Worm (Caenorhabditis elegans): ENCODE results near the gene mcp-1.

Gene mcp-1

ce11 chrV:5991490-5992069 is 30.0 kb downstream of the mcp-1 start:
- no peak for TF ChIP-seq ceh-100 (GFP tag; IDR thresholded peaks at IDR 0.05)
- no peak for TF ChIP-seq D2030.7 (GFP tag; IDR thresholded peaks at IDR 0.05)
- TF ChIP-seq nhr-120 (GFP tag; IDR thresholded peaks at IDR 0.05): no peak
- no peak for TF ChIP-seq F49E8.2 (tag; optimal IDR thresholded peaks at IDR 0.05; ENCODE audit: insufficient read depth)
- no peak for TF ChIP-seq B0019.2 (GFP tag; conservative IDR thresholded peaks at IDR 0.05)
- TF ChIP-seq snpc-1.3 (tag; optimal IDR thresholded peaks at IDR 0.05; ENCODE audit: insufficient read depth): no peak
- TF ChIP-seq ceh-79 (tag; optimal IDR thresholded peaks at IDR 0.05): no peak
- peak; percentile 22 for TF ChIP-seq K12H6.12 (tag; optimal IDR thresholded peaks at IDR 0.05)
- peak; percentile 27 for TF ChIP-seq ceh-27 (GFP tag; optimal IDR thresholded peaks at IDR 0.05)
- no peak for TF ChIP-seq die-1 (tag; optimal IDR thresholded peaks at IDR 0.05)
- no peak for TF ChIP-seq Y56A3A.18 (GFP tag; IDR thresholded peaks at IDR 0.05)
- no peak for TF ChIP-seq ama-1 (optimal IDR thresholded peaks at IDR 0.05)
- no peak for TF ChIP-seq ama-1 (GFP tag; optimal IDR thresholded peaks at IDR 0.05)
- no peak for TF ChIP-seq B0261.1 (tag; optimal IDR thresholded peaks at IDR 0.05)
- TF ChIP-seq hlh-12 (tag; optimal IDR thresholded peaks at IDR 0.05): no peak
- TF ChIP-seq lsl-1 (GFP tag; optimal IDR thresholded peaks at IDR 0.05): no peak
- TF ChIP-seq athp-1 (tag; optimal IDR thresholded peaks at IDR 0.05): no peak
- no peak for TF ChIP-seq F39B2.1 (GFP tag; IDR thresholded peaks at IDR 0.05)
- no peak for TF ChIP-seq zfh-2 (GFP tag; conservative IDR thresholded peaks at IDR 0.05)
- TF ChIP-seq nfyb-1 (GFP tag; IDR thresholded peaks at IDR 0.05): no peak
- TF ChIP-seq hmg-1.2 (GFP tag; IDR thresholded peaks at IDR 0.05): peak; percentile 38; the same call in 1 of the 2 replicates
- TF ChIP-seq cebp-2 (GFP tag; IDR thresholded peaks at IDR 0.05): no peak
- TF ChIP-seq efl-1 (GFP tag; optimal IDR thresholded peaks at IDR 0.05): no peak
- TF ChIP-seq pha-4 (tag; optimal IDR thresholded peaks at IDR 0.05): no peak
- TF ChIP-seq bed-1 (GFP tag; IDR thresholded peaks at IDR 0.05): no peak
- no peak for TF ChIP-seq fkh-3 (tag; optimal IDR thresholded peaks at IDR 0.05)
- no peak for TF ChIP-seq pbrm-1 (GFP tag; IDR thresholded peaks at IDR 0.05)
- no peak for TF ChIP-seq Y79H2A.3 (GFP tag; conservative IDR thresholded peaks at IDR 0.05)
- TF ChIP-seq nhr-179 (tag; optimal IDR thresholded peaks at IDR 0.05): no peak
- TF ChIP-seq tlf-1 (GFP tag; optimal IDR thresholded peaks at IDR 0.05): no peak
- TF ChIP-seq T26A5.8 (tag; optimal IDR thresholded peaks at IDR 0.05): no peak
- TF ChIP-seq dpl-1 (GFP tag; optimal IDR thresholded peaks at IDR 0.05): no peak
- TF ChIP-seq F55B11.4 (tag; optimal IDR thresholded peaks at IDR 0.05; ENCODE audit: borderline replicate concordance, insufficient read depth): no peak
- TF ChIP-seq nhr-80 (tag; optimal IDR thresholded peaks at IDR 0.05): peak; percentile 87
- TF ChIP-seq let-607 (tag; optimal IDR thresholded peaks at IDR 0.05): peak; percentile 58 to 87
- no peak for TF ChIP-seq Y53F4B.3 (GFP tag; IDR thresholded peaks at IDR 0.05)
- TF ChIP-seq cebp-1 (GFP tag; IDR thresholded peaks at IDR 0.05): no peak
- TF ChIP-seq cebp-1 (tag; optimal IDR thresholded peaks at IDR 0.05): no peak
- peak in 1 of 3 experiments; percentile 17 for TF ChIP-seq lin-35 (GFP tag; optimal IDR thresholded peaks at IDR 0.05)
- TF ChIP-seq lin-40 (tag; optimal IDR thresholded peaks at IDR 0.05): peak; percentile 42
- TF ChIP-seq lir-1 (GFP tag; conservative IDR thresholded peaks at IDR 0.05): no peak
- peak; percentile 54 for TF ChIP-seq attf-5 (GFP tag; optimal IDR thresholded peaks at IDR 0.05)
- TF ChIP-seq hmg-20 (GFP tag; IDR thresholded peaks at IDR 0.05): 0 out of 2 replicates have a peak, but pooled peaks have one; percentile 6
- no peak for TF ChIP-seq nhr-90 (tag; optimal IDR thresholded peaks at IDR 0.05)
- no peak for TF ChIP-seq ccch-3 (GFP tag; optimal IDR thresholded peaks at IDR 0.05)
- TF ChIP-seq madf-3 (GFP tag; IDR thresholded peaks at IDR 0.05): no peak
- no peak for TF ChIP-seq aptf-3 (GFP tag; IDR thresholded peaks at IDR 0.05)
- no peak for TF ChIP-seq T07F8.4 (tag; optimal IDR thresholded peaks at IDR 0.05)
- no peak for TF ChIP-seq madf-6 (GFP tag; IDR thresholded peaks at IDR 0.05)

Data from whole organism, young adult.